Worm (Caenorhabditis elegans): ENCODE results near the gene C33C12.12.

DNA sequence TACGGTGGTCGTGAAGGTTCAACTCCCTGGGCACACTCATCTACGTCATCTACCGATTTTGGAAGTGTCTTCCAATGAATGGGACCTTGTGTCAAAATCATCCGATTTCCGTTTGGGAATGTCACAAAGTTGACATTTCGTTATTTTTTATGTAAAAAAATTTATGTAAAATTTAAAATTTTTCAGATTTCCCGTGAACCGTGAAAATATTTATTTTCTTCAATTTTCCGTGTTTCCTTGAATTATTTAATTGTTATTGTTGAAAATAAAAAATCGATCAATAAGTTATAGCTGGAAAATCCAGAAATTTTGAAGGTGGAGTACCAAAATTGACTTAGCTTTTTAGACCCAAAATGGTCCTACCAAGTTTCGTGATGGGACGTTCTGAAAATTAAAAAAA is 34.4 kb downstream of the C33C12.12 start, which contains the start of gene hpo-7:
- no peak for TF ChIP-seq pha-4 (tag; optimal IDR thresholded peaks at IDR 0.05)
- TF ChIP-seq ces-1 (GFP tag; optimal IDR thresholded peaks at IDR 0.05): no peak

Data from whole organism, mixed stage, embryonic.